Fruit fly (Drosophila melanogaster) whole organism, embryonic: Measurements from ENCODE around the gene BtbVII.

Source experiments
- Awh ChIP-seq: fragments of 200-800 bp; sonication (Bioruptor generic); IDR thresholded peaks from 2 replicates; pipeline ENCODE4, ENCODE4 v1.3.6; 2022; ENCODE audit warnings: missing biosample characterization, missing genetic modification characterization
- CG10147 ChIP-seq: fragments of 200-800 bp; sonication (Bioruptor generic); optimal IDR thresholded peaks from 2 replicates; lab custom pipeline; 2019; ENCODE audit warnings: missing biosample characterization, mild to moderate bottlenecking, missing genetic modification characterization, moderate library complexity
- CG10366 ChIP-seq: fragments of 200-800 bp; sonication (Bioruptor generic); IDR thresholded peaks from 2 replicates; pipeline ENCODE4 v1.3.6; 2022; ENCODE audit warnings: missing biosample characterization, missing genetic modification characterization
- CG10654 ChIP-seq: fragments of 200-800 bp; sonication (Bioruptor generic); optimal IDR thresholded peaks from 2 replicates; lab custom pipeline; 2016; ENCODE audit warnings: missing biosample characterization, missing genetic modification characterization
- CG11093 ChIP-seq: fragments of 200-800 bp; sonication (Bioruptor generic); IDR thresholded peaks from 3 replicates; pipeline ENCODE4 v1.3.6; 2022; ENCODE audit warnings: missing biosample characterization, missing genetic modification characterization
- CG11247 ChIP-seq: fragments of 200-800 bp; sonication (Bioruptor generic); IDR thresholded peaks from 2 replicates; pipeline ENCODE4 v1.3.6; 2022; ENCODE audit warnings: missing biosample characterization, missing genetic modification characterization
- CG11696 ChIP-seq: fragments of 200-800 bp; sonication (Bioruptor generic); IDR thresholded peaks from 2 replicates; pipeline ENCODE4 v1.3.6; 2022; ENCODE audit warnings: missing biosample characterization, missing genetic modification characterization
- CG1233 ChIP-seq: fragments of 200-800 bp; sonication (Bioruptor generic); optimal IDR thresholded peaks from 4 replicates; lab custom pipeline; 2018; ENCODE audit warnings: missing biosample characterization, mild to moderate bottlenecking, missing genetic modification characterization
- CG12769 ChIP-seq: fragments of 200-800 bp; sonication (Bioruptor generic); optimal IDR thresholded peaks from 2 replicates; lab custom pipeline; 2019; ENCODE audit warnings: missing biosample characterization, mild to moderate bottlenecking, missing genetic modification characterization, moderate library complexity
- CG13123 ChIP-seq: fragments of 200-800 bp; sonication (Bioruptor generic); optimal IDR thresholded peaks from 2 replicates; lab custom pipeline; 2016; ENCODE audit warnings: missing biosample characterization, missing genetic modification characterization
- CG15479 ChIP-seq: fragments of 200-800 bp; sonication (Bioruptor generic); optimal IDR thresholded peaks from 3 replicates; lab custom pipeline; 2019; ENCODE audit warnings: missing biosample characterization, mild to moderate bottlenecking, missing genetic modification characterization, moderate library complexity
- CG17802 ChIP-seq: fragments of 200-800 bp; sonication (Bioruptor generic); optimal IDR thresholded peaks from 2 replicates; lab custom pipeline; 2018; ENCODE audit warnings: missing biosample characterization, mild to moderate bottlenecking, missing genetic modification characterization, moderate library complexity
- CG30431 ChIP-seq: fragments of 200-800 bp; sonication (Bioruptor generic); optimal IDR thresholded peaks from 2 replicates; lab custom pipeline; 2017; ENCODE audit warnings: missing biosample characterization, missing genetic modification characterization
- CG4404 ChIP-seq: fragments of 200-800 bp; sonication (Bioruptor generic); IDR thresholded peaks from 2 replicates; pipeline ENCODE4 v1.3.6; 2022; ENCODE audit warnings: missing biosample characterization, missing genetic modification characterization
- CG4820 ChIP-seq: fragments of 200-800 bp; sonication (Bioruptor generic); optimal IDR thresholded peaks from 3 replicates; lab custom pipeline; 2016; ENCODE audit warnings: missing biosample characterization, missing genetic modification characterization
- CG5245 ChIP-seq: fragments of 200-800 bp; sonication (Bioruptor generic); optimal IDR thresholded peaks from 3 replicates; lab custom pipeline; 2016; ENCODE audit warnings: missing biosample characterization, missing genetic modification characterization
- CG6654 ChIP-seq: fragments of 200-800 bp; sonication (Bioruptor generic); optimal IDR thresholded peaks from 2 replicates; lab custom pipeline; 2017; ENCODE audit warnings: missing biosample characterization, mild to moderate bottlenecking, missing genetic modification characterization
- CG7839 ChIP-seq: fragments of 200-800 bp; sonication (Bioruptor generic); optimal IDR thresholded peaks from 3 replicates; lab custom pipeline; 2018; ENCODE audit warnings: missing biosample characterization, mild to moderate bottlenecking, missing genetic modification characterization, moderate library complexity
- CG8924 ChIP-seq: fragments of 200-800 bp; optimal IDR thresholded peaks from 3 replicates; lab custom pipeline; 2019; ENCODE audit warnings: missing biosample characterization, mild to moderate bottlenecking, missing genetic modification characterization, moderate library complexity
- D19A ChIP-seq: fragments of 200-800 bp; optimal IDR thresholded peaks from 3 replicates; lab custom pipeline; 2019; ENCODE audit warnings: missing biosample characterization, mild to moderate bottlenecking, missing genetic modification characterization, moderate library complexity
- D19B ChIP-seq: fragments of 200-800 bp; sonication (Bioruptor generic); optimal IDR thresholded peaks from 2 replicates; lab custom pipeline; 2017; ENCODE audit warnings: missing biosample characterization, mild to moderate bottlenecking, missing genetic modification characterization
- Dad ChIP-seq: fragments of 200-800 bp; sonication (Bioruptor generic); optimal IDR thresholded peaks from 3 replicates; lab custom pipeline; 2016; ENCODE audit warnings: missing biosample characterization, missing genetic modification characterization
- Hand ChIP-seq: fragments of 200-800 bp; sonication (Bioruptor generic); optimal IDR thresholded peaks from 2 replicates; lab custom pipeline; 2017; ENCODE audit warnings: mild to moderate bottlenecking, missing biosample characterization, missing genetic modification reagents, missing genetic modification characterization
- Hmx ChIP-seq: fragments of 200-800 bp; sonication (Bioruptor generic); optimal IDR thresholded peaks from 2 replicates; lab custom pipeline; 2016; ENCODE audit warnings: missing biosample characterization, missing genetic modification characterization
- Lim3 ChIP-seq: fragments of 200-800 bp; sonication (Bioruptor generic); IDR thresholded peaks from 2 replicates; pipeline ENCODE4 v1.3.6; 2022; ENCODE audit warnings: missing biosample characterization, missing genetic modification characterization
- MESR4 ChIP-seq: fragments of 200-800 bp; sonication (Bioruptor generic); optimal IDR thresholded peaks from 2 replicates; lab custom pipeline; 2018; ENCODE audit warnings: missing biosample characterization, mild to moderate bottlenecking, missing genetic modification characterization, moderate library complexity
- Neu2 ChIP-seq: fragments of 200-800 bp; sonication (Bioruptor generic); optimal IDR thresholded peaks from 3 replicates; lab custom pipeline; 2016; ENCODE audit warnings: missing biosample characterization, missing genetic modification characterization, borderline replicate concordance
- Opbp ChIP-seq: fragments of 200-800 bp; sonication (Bioruptor generic); IDR thresholded peaks from 3 replicates; pipeline ENCODE4 v1.3.6; 2022; ENCODE audit warnings: missing biosample characterization, missing genetic modification characterization; ENCODE audit not compliant: partially characterized antibody
- Poxn ChIP-seq: fragments of 200-800 bp; sonication (Bioruptor generic); IDR thresholded peaks from 2 replicates; pipeline ENCODE4 v1.3.6; 2022; ENCODE audit warnings: missing biosample characterization, missing genetic modification characterization
- Rx ChIP-seq: fragments of 200-800 bp; sonication (Bioruptor generic); IDR thresholded peaks from 2 replicates; pipeline ENCODE4 v1.3.6; 2022; ENCODE audit warnings: missing biosample characterization, missing genetic modification characterization
- Sry-δ ChIP-seq: fragments of 200-800 bp; sonication (Bioruptor generic); optimal IDR thresholded peaks from 2 replicates; lab custom pipeline; 2016; ENCODE audit warnings: missing biosample characterization, missing genetic modification characterization
- Xrp1 ChIP-seq: fragments of 200-800 bp; sonication (Bioruptor generic); IDR thresholded peaks from 2 replicates; pipeline ENCODE4 v1.3.6; 2022; ENCODE audit warnings: missing biosample characterization, missing genetic modification characterization
- ara ChIP-seq: fragments of 200-800 bp; sonication (Bioruptor generic); IDR thresholded peaks from 2 replicates; pipeline ENCODE4 v1.3.6; 2022; ENCODE audit warnings: missing biosample characterization, missing genetic modification characterization
- btn ChIP-seq: fragments of 200-800 bp; sonication (Bioruptor generic); optimal IDR thresholded peaks from 2 replicates; lab custom pipeline; 2016; ENCODE audit warnings: missing biosample characterization, missing genetic modification characterization
- caup ChIP-seq: fragments of 200-800 bp; sonication (Bioruptor generic); optimal IDR thresholded peaks from 3 replicates; lab custom pipeline; 2017; ENCODE audit warnings: missing biosample characterization, mild to moderate bottlenecking, missing genetic modification characterization, moderate library complexity; ENCODE audit not compliant: severe bottlenecking
- cg ChIP-seq: fragments of 200-800 bp; sonication (Bioruptor generic); optimal IDR thresholded peaks from 3 replicates; lab custom pipeline; 2019; ENCODE audit warnings: missing biosample characterization, mild to moderate bottlenecking, missing genetic modification characterization, moderate library complexity
- chif ChIP-seq, 2 experiments: fragments of 200-800 bp; sonication (Bioruptor generic); optimal IDR thresholded peaks; 3 replicates each; lab custom pipeline; 2016; ENCODE audit warnings: missing biosample characterization in 2 of 2, missing genetic modification characterization in 2 of 2
- ems ChIP-seq: fragments of 200-800 bp; sonication (Bioruptor generic); optimal IDR thresholded peaks from 3 replicates; lab custom pipeline; 2016; ENCODE audit warnings: missing biosample characterization, missing genetic modification characterization
- esg ChIP-seq: fragments of 200-800 bp; sonication (Bioruptor generic); conservative IDR thresholded peaks from 2 replicates; pipeline ENCODE4 v1.3.6; 2022; ENCODE audit warnings: missing biosample characterization, missing genetic modification characterization
- fd96Cb ChIP-seq: fragments of 200-800 bp; sonication (Bioruptor generic); optimal IDR thresholded peaks from 2 replicates; lab custom pipeline; 2018; ENCODE audit warnings: missing biosample characterization, mild to moderate bottlenecking, missing genetic modification characterization, moderate library complexity
- gem ChIP-seq: fragments of 200-800 bp; sonication (Bioruptor generic); optimal IDR thresholded peaks from 2 replicates; lab custom pipeline; 2019; ENCODE audit warnings: missing biosample characterization, mild to moderate bottlenecking, missing genetic modification characterization, moderate library complexity
- lov ChIP-seq, 2 experiments: fragments of 200-800 bp in 1 of 2; fragments of >200 bp in 1 of 2; sonication (Bioruptor generic) in 1 of 2; IDR thresholded peaks in 1 of 2; optimal IDR thresholded peaks in 1 of 2; 2 replicates in 1 of 2; 3 replicates in 1 of 2; pipeline versions ENCODE4 v1.3.6 to Lab custom; 2017 to 2022; ENCODE audit warnings: missing biosample characterization in 1 of 2, missing genetic modification characterization in 1 of 2
- onecut ChIP-seq: fragments of 200-800 bp; sonication (Bioruptor generic); IDR thresholded peaks from 2 replicates; pipeline ENCODE4 v1.3.6; 2022; ENCODE audit warnings: missing biosample characterization, missing genetic modification characterization
- pfk ChIP-seq: fragments of 200-800 bp; sonication (Bioruptor generic); optimal IDR thresholded peaks from 2 replicates; lab custom pipeline; 2018; ENCODE audit warnings: missing biosample characterization, mild to moderate bottlenecking, missing genetic modification characterization, moderate library complexity
- rib ChIP-seq: fragments of 200-800 bp; sonication (Bioruptor generic); IDR thresholded peaks from 2 replicates; pipeline ENCODE4 v1.3.6; 2022; ENCODE audit warnings: missing biosample characterization, missing genetic modification characterization
- ro ChIP-seq: fragments of 200-800 bp; sonication (Bioruptor generic); IDR thresholded peaks from 2 replicates; pipeline ENCODE4 v1.3.6; 2022; ENCODE audit warnings: missing biosample characterization, missing genetic modification characterization
- run ChIP-seq: fragments of 200-800 bp; sonication (Bioruptor generic); optimal IDR thresholded peaks from 3 replicates; lab custom pipeline; 2018; ENCODE audit warnings: missing biosample characterization, mild to moderate bottlenecking, missing genetic modification characterization
- sob ChIP-seq: fragments of 200-800 bp; sonication (Bioruptor generic); IDR thresholded peaks from 2 replicates; pipeline ENCODE4 v1.3.6; 2022; ENCODE audit warnings: missing biosample characterization, missing genetic modification characterization
- tgo ChIP-seq: fragments of 200-800 bp; sonication (Bioruptor generic); IDR thresholded peaks from 3 replicates; pipeline ENCODE4 v1.3.6; 2022; ENCODE audit warnings: missing biosample characterization, missing genetic modification characterization
- tin ChIP-seq: fragments of 200-800 bp; sonication (Bioruptor generic); optimal IDR thresholded peaks from 3 replicates; lab custom pipeline; 2016; ENCODE audit warnings: missing biosample characterization, missing genetic modification characterization
- zf30C ChIP-seq: fragments of 200-800 bp; sonication (Bioruptor generic); optimal IDR thresholded peaks from 3 replicates; lab custom pipeline; 2018; ENCODE audit warnings: missing biosample characterization, mild to moderate bottlenecking, missing genetic modification characterization

The BtbVII gene

DNA sequence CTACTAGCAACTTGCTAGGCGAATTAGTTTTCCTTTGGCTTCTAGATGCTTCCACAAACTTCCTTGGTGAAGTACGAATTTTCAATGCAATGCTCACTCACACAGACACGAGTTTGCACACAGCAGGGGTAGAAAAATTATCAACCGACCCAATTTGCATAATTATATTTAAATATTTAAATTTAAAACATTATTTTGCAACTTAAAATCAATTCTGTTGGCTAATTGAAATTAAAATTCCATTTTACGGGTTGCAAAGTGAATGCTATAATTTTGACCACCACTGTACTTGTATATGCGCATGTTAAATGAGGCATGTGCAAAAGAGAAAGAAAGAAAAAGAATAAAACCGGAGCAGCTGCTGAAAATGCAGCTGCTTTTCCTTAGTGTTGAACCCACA, 45.6 kb downstream of the BtbVII start (continued):
- TF ChIP-seq Hand (peak; percentile 90), zf30C (no peak), CG8924 (tag; lab: Kevin White, UChicago) (peak; percentile 95), btn (GFP tag; lab: Kevin White, UChicago) (no peak), Sry-δ (GFP tag; lab: Kevin White, UChicago) (peak; percentile 5), D19A (tag; lab: Kevin White, UChicago) (peak; percentile 93), D19B (GFP tag; lab: Kevin White, UChicago) (peak; percentile 79), CG4820 (GFP tag; lab: Kevin White, UChicago) (peak; percentile 87), CG6654 (GFP tag; lab: Kevin White, UChicago) (peak; percentile 75), CG10366 (GFP tag; lab: Robert Waterston, UW) (peak; percentile 94), CG30431 (GFP tag; lab: Kevin White, UChicago) (peak; percentile 84), CG4404 (GFP tag; lab: Robert Waterston, UW) (peak; percentile 86), Poxn (GFP tag; lab: Robert Waterston, UW) (peak; percentile 54; the same call in 1 of the 2 replicates), Rx (GFP tag; lab: Robert Waterston, UW) (peak; percentile 93), gem (tag; lab: Kevin White, UChicago) (peak; percentile 96), MESR4 (GFP tag; lab: Kevin White, UChicago) (peak; percentile 40), CG10147 (GFP tag; lab: Kevin White, UChicago) (peak; percentile 93), CG10654 (GFP tag; lab: Kevin White, UChicago) (peak; percentile 87), CG11093 (peak; percentile 88), sob (peak; percentile 95), CG11247 (peak; percentile 92), CG5245 (GFP tag; lab: Kevin White, UChicago) (peak; percentile 87), ro (peak; percentile 85), CG7839 (tag; lab: Kevin White, UChicago) (peak; percentile 95), Dad (GFP tag; lab: Kevin White, UChicago) (peak; percentile 58), lov (optimal IDR thresholded peaks at IDR 0.05; lab: Kevin White, UChicago) (no peak), lov (GFP tag; IDR thresholded peaks at IDR 0.05; lab: Robert Waterston, UW) (peak; percentile 88), onecut (GFP tag; lab: Robert Waterston, UW) (peak; percentile 91), CG17802 (tag; lab: Kevin White, UChicago) (peak; percentile 78), Xrp1 (peak; percentile 97), Lim3 (GFP tag; lab: Robert Waterston, UW) (peak; percentile 55), caup (GFP tag; lab: Kevin White, UChicago) (peak; percentile 94), CG12769 (tag; lab: Kevin White, UChicago) (peak; percentile 90), CG1233 (GFP tag; lab: Kevin White, UChicago) (peak; percentile 88), rib (GFP tag; lab: Robert Waterston, UW) (peak; percentile 90), CG11696 (GFP tag; lab: Robert Waterston, UW) (peak; percentile 99), tin (GFP tag; lab: Kevin White, UChicago) (peak; percentile 89), esg (peak; percentile 89), Opbp (GFP tag; lab: Robert Waterston, UW) (no peak), chif (GFP tag; optimal IDR thresholded peaks at IDR 0.05; lab: Kevin White, UChicago) (peak; percentile 47 to 57), tgo (GFP tag; lab: Robert Waterston, UW) (peak; percentile 93), run (peak; percentile 89), CG13123 (peak; percentile 81), cg (GFP tag; lab: Kevin White, UChicago) (peak; percentile 62), Awh (GFP tag; lab: Robert Waterston, UW) (peak; percentile 96), Neu2 (GFP tag; lab: Kevin White, UChicago) (no peak), CG15479 (GFP tag; lab: Kevin White, UChicago) (peak; percentile 43), ara (GFP tag; lab: Robert Waterston, UW) (peak; percentile 93), ems (GFP tag; lab: Kevin White, UChicago) (peak; percentile 63), fd96Cb (tag; lab: Kevin White, UChicago) (peak; percentile 96), pfk (GFP tag; lab: Kevin White, UChicago) (peak; percentile 2), Hmx (GFP tag; lab: Kevin White, UChicago) (no peak)
